Fruit fly (Drosophila melanogaster) whole organism, adult: ENCODE measurements around the gene CG7058.

Experiments used
- CG11617 ChIP-seq: fragments of 200-800 bp; sonication (Bioruptor generic); optimal IDR thresholded peaks from 2 replicates; lab custom pipeline; 2017; ENCODE audit warnings: mild to moderate bottlenecking, missing biosample characterization, missing genetic modification reagents, missing genetic modification characterization
- CG12768 ChIP-seq: fragments of 200-800 bp; sonication (Bioruptor generic); optimal IDR thresholded peaks from 2 replicates; lab custom pipeline; 2017; ENCODE audit warnings: missing biosample characterization, missing genetic modification characterization, mild to moderate bottlenecking, moderate library complexity, missing genetic modification reagents
- CG14711 ChIP-seq: fragments of 200-800 bp; sonication (Bioruptor generic); optimal IDR thresholded peaks from 2 replicates; lab custom pipeline; 2018; ENCODE audit warnings: missing biosample characterization, mild to moderate bottlenecking, missing genetic modification characterization, moderate library complexity
- CG1620 ChIP-seq: fragments of 200-800 bp; sonication (Bioruptor generic); optimal IDR thresholded peaks from 2 replicates; lab custom pipeline; 2016; ENCODE audit warnings: missing biosample characterization, missing genetic modification characterization
- CG33017 ChIP-seq: fragments of 200-800 bp; sonication (Bioruptor generic); optimal IDR thresholded peaks from 2 replicates; lab custom pipeline; 2018; ENCODE audit warnings: missing biosample characterization, mild to moderate bottlenecking, missing genetic modification characterization, moderate library complexity
- CG5204 ChIP-seq: fragments of 200-800 bp; sonication (Bioruptor generic); optimal IDR thresholded peaks from 2 replicates; lab custom pipeline; 2016; ENCODE audit warnings: missing biosample characterization, missing genetic modification characterization
- CG7045 ChIP-seq: fragments of 200-800 bp; sonication (Bioruptor generic); optimal IDR thresholded peaks from 2 replicates; lab custom pipeline; 2017; ENCODE audit warnings: missing biosample characterization, mild to moderate bottlenecking, missing genetic modification characterization
- CG7101 ChIP-seq: fragments of 200-800 bp; sonication (Bioruptor generic); optimal IDR thresholded peaks from 2 replicates; lab custom pipeline; 2018; ENCODE audit warnings: missing biosample characterization, mild to moderate bottlenecking, missing genetic modification characterization, moderate library complexity
- Clk ChIP-seq: fragments of 200-800 bp; sonication (Bioruptor generic); optimal IDR thresholded peaks from 2 replicates; lab custom pipeline; 2017; ENCODE audit warnings: missing biosample characterization, missing genetic modification characterization
- Crg-1 ChIP-seq: fragments of 200-800 bp; sonication (Bioruptor generic); optimal IDR thresholded peaks from 2 replicates; lab custom pipeline; 2016; ENCODE audit warnings: missing biosample characterization, missing genetic modification characterization
- Hr96 ChIP-seq: fragments of 200-800 bp; sonication (Bioruptor generic); optimal IDR thresholded peaks from 2 replicates; lab custom pipeline; 2016; ENCODE audit warnings: missing biosample characterization, missing genetic modification characterization
- Mnt ChIP-seq: fragments of 200-800 bp; sonication (Bioruptor generic); optimal IDR thresholded peaks from 2 replicates; lab custom pipeline; 2016; ENCODE audit warnings: missing biosample characterization, mild to moderate bottlenecking, missing genetic modification characterization
- bab1 ChIP-seq: fragments of 200-800 bp; sonication (Bioruptor generic); optimal IDR thresholded peaks from 3 replicates; lab custom pipeline; 2019; ENCODE audit warnings: missing biosample characterization, mild to moderate bottlenecking, missing genetic modification characterization, moderate library complexity
- cic ChIP-seq: fragments of 200-800 bp; sonication (Bioruptor generic); optimal IDR thresholded peaks from 2 replicates; lab custom pipeline; 2017; ENCODE audit warnings: missing biosample characterization, mild to moderate bottlenecking, missing genetic modification characterization, moderate library complexity
- cnc ChIP-seq, 2 experiments: fragments of >200 bp; optimal IDR thresholded peaks; 2 replicates each; lab custom pipeline; 2017
- kay ChIP-seq: fragments of 200-800 bp; sonication (Bioruptor generic); peaks from one replicate; lab custom pipeline; 2016; ENCODE audit warnings: missing biosample characterization, missing genetic modification characterization, borderline replicate concordance
- ovo ChIP-seq: fragments of 200-800 bp; sonication (Bioruptor generic); optimal IDR thresholded peaks from 2 replicates; lab custom pipeline; 2016; ENCODE audit warnings: missing biosample characterization, missing genetic modification characterization
- pad ChIP-seq: fragments of 200-800 bp; sonication (Bioruptor generic); optimal IDR thresholded peaks from 3 replicates; lab custom pipeline; 2017; ENCODE audit warnings: missing biosample characterization, missing genetic modification characterization, mild to moderate bottlenecking, moderate library complexity, missing genetic modification reagents
- tj ChIP-seq: fragments of 200-800 bp; sonication (Bioruptor generic); optimal IDR thresholded peaks from 3 replicates; lab custom pipeline; 2017; ENCODE audit warnings: missing biosample characterization, mild to moderate bottlenecking, missing genetic modification characterization, moderate library complexity
- toe ChIP-seq: fragments of 200-800 bp; sonication (Bioruptor generic); optimal IDR thresholded peaks from 2 replicates; lab custom pipeline; 2016; ENCODE audit warnings: missing biosample characterization, missing genetic modification characterization

Gene CG7058

DNA sequence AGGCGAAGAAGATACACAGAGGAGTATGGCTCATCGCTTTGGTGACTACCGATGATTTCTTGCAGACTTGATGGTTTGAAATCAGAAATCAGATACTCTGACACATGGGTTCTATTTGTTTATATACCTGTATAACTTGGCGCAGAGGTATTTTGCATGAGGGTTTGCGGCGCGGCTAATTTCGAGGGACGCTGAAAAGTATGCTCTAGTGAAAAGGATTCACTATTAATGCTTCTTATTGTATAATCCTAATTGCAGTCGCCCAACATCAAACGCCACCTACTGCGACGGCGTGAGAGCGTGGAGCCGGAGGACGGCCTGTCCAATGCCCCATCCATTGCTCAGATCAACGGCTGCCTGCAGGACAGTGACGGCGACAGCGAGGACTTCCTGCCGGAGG lies 1.5 kb upstream of the CG7058 start:
- TF ChIP-seq cic (GFP tag; lab: Kevin White, UChicago) (no peak), pad (GFP tag; lab: Kevin White, UChicago) (no peak), CG14711 (tag; lab: Kevin White, UChicago) (no peak), kay (GFP tag; lab: Kevin White, UChicago) (no peak), bab1 (no peak), CG11617 (no peak), CG5204 (GFP tag; lab: Kevin White, UChicago) (no peak), Hr96 (GFP tag; lab: Kevin White, UChicago) (no peak), toe (GFP tag; lab: Kevin White, UChicago) (no peak), CG1620 (no peak), Clk (no peak), CG7101 (tag; lab: Kevin White, UChicago) (no peak), CG33017 (tag; lab: Kevin White, UChicago) (no peak), CG12768 (no peak)

DNA sequence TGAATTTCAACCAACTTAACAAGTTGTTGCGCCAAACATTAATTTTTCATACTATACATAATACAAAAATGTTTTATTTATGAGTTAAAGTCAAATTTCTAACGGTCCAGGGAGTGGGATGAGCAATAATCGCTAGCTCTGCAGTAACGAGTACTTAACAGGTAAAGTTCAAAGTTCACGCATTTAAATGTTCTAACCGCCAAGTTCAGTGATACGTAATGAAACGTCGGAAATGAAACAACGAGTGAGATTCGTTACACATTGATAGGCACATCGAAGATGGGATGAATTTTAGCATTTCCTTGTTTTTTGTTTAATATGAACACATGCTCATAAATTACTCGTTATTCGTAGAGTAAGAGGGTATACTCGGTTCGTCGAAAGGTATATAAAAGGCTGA lies 5.6 kb downstream of the CG7058 start:
- TF ChIP-seq cic (GFP tag; lab: Kevin White, UChicago) (no peak), Hr96 (GFP tag; lab: Kevin White, UChicago) (no peak), CG7101 (tag; lab: Kevin White, UChicago) (no peak), ovo (GFP tag; lab: Kevin White, UChicago) (no peak), CG7045 (GFP tag; lab: Kevin White, UChicago) (no peak), tj (GFP tag; lab: Kevin White, UChicago) (no peak), CG11617 (no peak), cnc (optimal IDR thresholded peaks at IDR 0.05; lab: Kevin White, UChicago) (no peak), pad (GFP tag; lab: Kevin White, UChicago) (no peak), CG33017 (tag; lab: Kevin White, UChicago) (no peak), CG12768 (no peak), Crg-1 (GFP tag; lab: Kevin White, UChicago) (no peak), kay (GFP tag; lab: Kevin White, UChicago) (no peak), bab1 (no peak), CG14711 (tag; lab: Kevin White, UChicago) (no peak), toe (GFP tag; lab: Kevin White, UChicago) (no peak), Mnt (GFP tag; lab: Kevin White, UChicago) (no peak), CG5204 (GFP tag; lab: Kevin White, UChicago) (no peak), Clk (no peak), CG1620 (no peak)

DNA sequence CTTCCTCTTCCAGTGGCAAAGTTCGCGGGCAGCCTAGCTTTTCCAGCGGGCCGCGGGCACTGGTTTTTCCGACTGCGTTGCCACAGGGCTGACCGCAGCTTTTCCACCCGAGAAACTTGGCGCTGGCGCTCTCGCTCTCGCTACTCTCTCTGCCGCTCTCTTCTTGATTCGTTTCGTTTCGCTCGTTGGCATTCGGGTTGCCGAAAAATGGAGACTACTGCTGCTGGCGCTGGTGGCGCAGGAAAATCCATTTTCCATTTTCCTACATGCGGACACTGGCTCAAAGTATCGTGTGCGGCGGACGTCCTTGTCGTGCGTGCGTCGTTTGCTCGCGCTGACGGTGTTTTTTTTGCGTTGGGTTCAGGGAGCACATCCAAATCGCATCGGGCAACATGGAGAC lies 6.6 kb downstream of the CG7058 start, which contains the start of gene CG42450:
TSS of gene CG42450 (plus strand) at position 249 of the 400 bp plus-strand sequence.
- TF ChIP-seq CG33017 (tag; lab: Kevin White, UChicago) (no peak), CG7101 (tag; lab: Kevin White, UChicago) (no peak), CG11617 (no peak), Hr96 (GFP tag; lab: Kevin White, UChicago) (no peak), cnc (optimal IDR thresholded peaks at IDR 0.05; lab: Kevin White, UChicago) (no peak), kay (GFP tag; lab: Kevin White, UChicago) (no peak)

DNA sequence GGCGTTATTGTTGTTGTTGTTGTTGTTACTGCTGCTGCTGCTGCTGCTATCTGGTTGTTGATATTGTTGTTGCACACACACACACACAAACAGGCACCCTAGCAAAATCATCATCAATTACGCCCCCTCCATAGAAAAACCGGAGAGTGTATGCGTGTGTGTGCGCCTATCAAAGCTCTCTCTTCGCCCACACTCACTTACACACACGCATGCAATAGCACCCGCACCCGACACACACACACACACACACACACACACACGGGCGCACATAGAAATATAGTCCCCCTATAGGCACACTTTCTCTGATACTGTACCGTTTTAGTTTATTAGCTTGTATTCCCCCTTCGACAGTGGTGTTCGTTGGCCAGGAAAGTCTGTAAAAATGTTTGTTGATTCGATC lies 7.9 kb downstream of the CG7058 start:
- TF ChIP-seq pad (GFP tag; lab: Kevin White, UChicago) (peak; percentile 51), CG7101 (tag; lab: Kevin White, UChicago) (no peak), Mnt (GFP tag; lab: Kevin White, UChicago) (no peak), bab1 (no peak)

DNA sequence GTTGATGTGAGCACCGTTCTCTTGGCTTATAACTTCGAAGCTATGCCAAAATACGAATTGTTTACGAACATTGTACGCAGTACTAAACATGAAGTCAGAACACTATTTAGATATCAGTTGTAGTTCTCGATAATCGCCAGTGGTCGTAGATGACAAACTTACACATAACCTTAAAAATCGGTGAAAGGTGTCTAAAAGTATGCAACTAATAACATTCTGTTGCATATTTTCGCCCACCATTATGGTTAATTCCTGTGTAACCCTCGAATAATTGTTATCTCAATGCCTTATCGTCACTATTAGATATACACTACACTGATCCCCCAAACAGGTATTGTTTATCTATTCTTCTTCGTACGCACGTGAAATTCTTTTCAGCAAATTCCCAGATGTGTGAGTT lies 8.4 kb downstream of the CG7058 start:
- TF ChIP-seq CG14711 (tag; lab: Kevin White, UChicago) (no peak), CG7101 (tag; lab: Kevin White, UChicago) (no peak), Crg-1 (GFP tag; lab: Kevin White, UChicago) (no peak), pad (GFP tag; lab: Kevin White, UChicago) (no peak), cnc (optimal IDR thresholded peaks at IDR 0.05; lab: Kevin White, UChicago) (no peak), bab1 (no peak), cic (GFP tag; lab: Kevin White, UChicago) (no peak), CG11617 (no peak), Mnt (GFP tag; lab: Kevin White, UChicago) (no peak), ovo (GFP tag; lab: Kevin White, UChicago) (no peak), CG12768 (no peak), CG33017 (tag; lab: Kevin White, UChicago) (no peak)

DNA sequence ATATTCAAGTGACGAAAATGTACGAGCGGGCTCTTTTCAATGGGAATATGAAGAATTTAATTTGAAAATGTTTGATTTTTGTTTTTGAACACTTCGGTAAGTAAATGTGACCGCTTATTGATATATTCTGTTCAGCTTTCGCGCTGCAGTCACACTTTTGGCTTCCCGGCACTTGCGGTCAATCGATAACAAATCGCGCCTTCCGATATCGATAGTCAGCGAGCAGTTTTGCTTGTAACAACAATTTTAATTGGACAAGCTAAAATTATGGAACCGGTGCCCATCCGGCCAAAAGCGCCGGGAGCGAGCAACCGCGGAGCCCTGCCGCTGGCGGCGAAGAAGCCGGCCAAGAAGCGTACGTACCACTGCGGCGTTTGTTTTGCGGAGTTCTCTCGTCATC lies 23.9 kb downstream of the CG7058 start, which contains the start of gene CG7101:
TSS of gene CG7101 (plus strand) at position 196 of the 400 bp plus-strand sequence.
- peak; percentile 27 for TF ChIP-seq bab1
- TF ChIP-seq CG11617 = no peak

DNA sequence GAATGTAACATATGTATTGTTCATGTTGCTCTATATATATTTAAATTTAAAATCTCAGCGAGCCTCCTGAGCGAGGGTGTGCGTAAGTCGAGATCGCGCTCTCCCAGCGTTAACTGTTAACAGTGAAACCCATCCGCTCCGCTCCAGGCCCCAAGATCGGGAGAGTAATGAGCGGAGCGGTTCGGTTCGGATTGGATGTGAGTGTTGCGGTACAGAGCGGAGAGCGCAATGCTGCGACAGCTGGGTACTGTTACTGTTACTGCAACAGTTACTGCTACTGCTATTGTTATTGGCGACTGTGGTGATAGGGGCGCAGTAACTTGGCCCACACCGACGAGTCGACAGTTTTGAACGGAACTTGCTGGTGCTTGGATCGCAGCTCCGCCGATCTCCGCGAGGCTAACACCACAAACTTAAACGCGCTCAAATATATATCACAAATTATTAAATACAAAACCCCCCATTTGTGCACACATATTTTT lies 25.9 kb downstream of the CG7058 start, which contains the start of gene Pvf1:
TSS of gene Pvf1 (plus strand) at position 312 of the 482 bp plus-strand sequence.
- no peak for TF ChIP-seq Clk
- peak; percentile 47 for TF ChIP-seq CG7101 (tag; lab: Kevin White, UChicago)
- TF ChIP-seq tj (GFP tag; lab: Kevin White, UChicago) = peak; percentile 18
- no peak for TF ChIP-seq kay (GFP tag; lab: Kevin White, UChicago)
- TF ChIP-seq toe (GFP tag; lab: Kevin White, UChicago) = no peak
- TF ChIP-seq Hr96 (GFP tag; lab: Kevin White, UChicago) = no peak
- TF ChIP-seq cnc (optimal IDR thresholded peaks at IDR 0.05; lab: Kevin White, UChicago) = no peak
- peak; percentile 54 for TF ChIP-seq pad (GFP tag; lab: Kevin White, UChicago)
- peak; percentile 47 for TF ChIP-seq bab1
- peak; percentile 23 for TF ChIP-seq Mnt (GFP tag; lab: Kevin White, UChicago)
- TF ChIP-seq CG33017 (tag; lab: Kevin White, UChicago) = no peak
- TF ChIP-seq ovo (GFP tag; lab: Kevin White, UChicago) = peak; percentile 63
- peak; percentile 5 for TF ChIP-seq CG12768
